Worm (Caenorhabditis elegans) whole organism, early embryonic: Measurements from ENCODE around the gene F59A6.13.

ENCODE experiments used
- ama-1 ChIP-seq: fragments of 150-350 bp; optimal IDR thresholded peaks from 2 replicates; lab custom pipeline; 2014
- ceh-13 ChIP-seq: fragments of 200-800 bp; sonication (Bioruptor generic); optimal IDR thresholded peaks from 2 replicates; lab custom pipeline; 2018; ENCODE audit warnings: mild to moderate bottlenecking, missing genetic modification characterization, missing compliant biosample characterization
- flt-1 ChIP-seq: fragments of 200-800 bp; sonication (Bioruptor generic); IDR thresholded peaks from 2 replicates; pipeline ENCODE4 v1.3.6; 2022; ENCODE audit warnings: missing genetic modification characterization, missing compliant biosample characterization
- tra-4 ChIP-seq: sonication (generic microtip); optimal IDR thresholded peaks from 2 replicates; lab custom pipeline; 2017; ENCODE audit warnings: missing genetic modification characterization, missing compliant biosample characterization

DNA sequence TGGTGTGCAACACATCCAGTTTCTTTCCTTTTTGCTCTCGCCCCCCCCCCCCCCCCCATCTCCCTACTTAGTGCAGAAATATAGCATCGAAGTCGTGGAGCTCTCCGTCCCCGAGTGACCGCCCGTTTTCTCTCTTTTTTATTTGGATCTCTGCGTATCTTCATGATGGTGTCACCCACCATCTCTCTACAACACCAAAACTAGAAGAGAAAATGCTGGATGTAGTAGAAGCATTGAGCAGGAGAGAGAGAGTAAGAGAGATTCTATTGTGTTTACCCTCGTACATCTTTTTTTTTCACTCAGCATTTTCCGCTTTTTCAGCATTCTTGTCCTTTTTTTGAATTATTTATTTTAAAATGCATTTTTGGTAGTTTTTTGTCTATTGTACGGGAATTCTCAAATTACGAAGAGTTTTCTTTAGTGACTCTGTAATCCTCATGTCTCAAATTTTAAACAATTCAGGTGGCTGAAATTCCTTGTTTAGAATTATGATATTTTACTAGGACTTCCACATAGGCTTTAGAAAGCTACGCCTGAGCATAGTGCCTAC lies 19.9 kb downstream of the F59A6.13 start:
- TF ChIP-seq ceh-13 (GFP tag; lab: Kevin White, UChicago) (no peak), tra-4 (no peak), ama-1 (lab: Kevin White, UChicago) (no peak), flt-1 (GFP tag; lab: Robert Waterston, UW) (no peak)
